Worm (Caenorhabditis elegans) whole organism, L4 larva: ENCODE results near the gene T26A5.2.

Experiments
- R02D3.7 ChIP-seq: fragments of 150-350 bp; sonication (generic microtip); optimal IDR thresholded peaks from 3 replicates; lab custom pipeline; 2014; ENCODE audit warnings: missing biosample characterization, missing genetic modification characterization
- aly-2 ChIP-seq: sonication (generic microtip); optimal IDR thresholded peaks from 2 replicates; lab custom pipeline; 2018; ENCODE audit warnings: missing biosample characterization, missing genetic modification characterization
- ama-1 ChIP-seq: fragments of 150-350 bp; optimal IDR thresholded peaks from 2 replicates; lab custom pipeline; 2014; ENCODE audit warnings: inconsistent platforms, mixed read lengths
- attf-4 ChIP-seq: sonication (generic microtip); optimal IDR thresholded peaks from 3 replicates; lab custom pipeline; 2017; ENCODE audit warnings: missing biosample characterization, missing genetic modification characterization
- ceh-20 ChIP-seq: fragments of 200-800 bp; sonication (Bioruptor generic); IDR thresholded peaks from 2 replicates; pipeline ENCODE4 v1.3.6; 2022; ENCODE audit warnings: missing genetic modification reagents, missing genetic modification characterization, missing compliant biosample characterization
- ceh-44 ChIP-seq: fragments of 200-800 bp; sonication (Bioruptor generic); IDR thresholded peaks from 2 replicates; pipeline ENCODE4 v1.3.6; 2022; ENCODE audit warnings: missing genetic modification reagents, missing genetic modification characterization, missing compliant biosample characterization
- dmd-9 ChIP-seq: fragments of 200-800 bp; sonication (Bioruptor generic); IDR thresholded peaks from 2 replicates; pipeline ENCODE4 v1.3.6; 2022; ENCODE audit warnings: missing genetic modification reagents, missing genetic modification characterization, missing compliant biosample characterization
- dve-1 ChIP-seq: sonication (generic microtip); optimal IDR thresholded peaks from 2 replicates; lab custom pipeline; 2017; ENCODE audit warnings: antibody characterized with exemption, mild to moderate bottlenecking, missing genetic modification characterization, missing compliant biosample characterization; ENCODE audit not compliant: insufficient read depth
- egl-27 ChIP-seq: sonication (generic microtip); optimal IDR thresholded peaks from 3 replicates; lab custom pipeline; 2017; ENCODE audit warnings: missing biosample characterization, missing genetic modification reagents, missing genetic modification characterization
- lin-39 ChIP-seq: fragments of 150-350 bp; optimal IDR thresholded peaks from 2 replicates; lab custom pipeline; 2014; ENCODE audit warnings: missing biosample characterization, missing genetic modification reagents, missing genetic modification characterization
- mdl-1 ChIP-seq, 2 experiments: fragments of 150-350 bp in 1 of 2; sonication (generic microtip) in 1 of 2; optimal IDR thresholded peaks; 2 replicates each; lab custom pipeline; 2014 to 2017; ENCODE audit warnings: missing biosample characterization in 2 of 2, missing genetic modification characterization in 2 of 2
- nhr-111 ChIP-seq: fragments of 200-800 bp; sonication (Bioruptor generic); optimal IDR thresholded peaks from 2 replicates; lab custom pipeline; 2018; ENCODE audit warnings: mild to moderate bottlenecking, missing genetic modification characterization, missing compliant biosample characterization
- spr-3 ChIP-seq: fragments of 200-800 bp; sonication (Bioruptor generic); optimal IDR thresholded peaks from 2 replicates; lab custom pipeline; 2018; ENCODE audit warnings: mild to moderate bottlenecking, missing genetic modification characterization, missing compliant biosample characterization
- unc-39 ChIP-seq: sonication (generic microtip); optimal IDR thresholded peaks from 2 replicates; lab custom pipeline; 2017; ENCODE audit warnings: missing biosample characterization, missing genetic modification characterization

- TF ChIP-seq spr-3 (no peak), dve-1 (tag; lab: Kevin White, UChicago) (no peak), mdl-1 (tag; optimal IDR thresholded peaks at IDR 0.05; lab: Kevin White, UChicago) (no peak), ama-1 (lab: Kevin White, UChicago) (no peak), aly-2 (tag; lab: Kevin White, UChicago) (no peak), ceh-20 (GFP tag; lab: Robert Waterston, UW) (no peak), dmd-9 (GFP tag; lab: Robert Waterston, UW) (no peak), nhr-111 (GFP tag; lab: Kevin White, UChicago) (no peak), R02D3.7 (tag; lab: Kevin White, UChicago) (no peak), ceh-44 (GFP tag; lab: Robert Waterston, UW) (no peak), unc-39 (tag; lab: Kevin White, UChicago) (no peak), lin-39 (tag; lab: Kevin White, UChicago) (no peak), attf-4 (tag; lab: Kevin White, UChicago) (no peak), egl-27 (tag; lab: Kevin White, UChicago) (no peak)
Observed at ce11 chrIII:6514673-6515072, 47.6 kb downstream of the T26A5.2 start, which contains the start of gene acr-5.
